Worm (Caenorhabditis elegans) whole organism, late embryonic: Measurements from ENCODE around the gene cyp-34A5.

ENCODE experiments used
- C38D4.7 ChIP-seq: fragments of 200-800 bp; sonication (Bioruptor generic); optimal IDR thresholded peaks from 2 replicates; lab custom pipeline; 2018; ENCODE audit warnings: mild to moderate bottlenecking, missing genetic modification characterization, moderate library complexity, missing compliant biosample characterization
- F13H6.1 ChIP-seq: sonication (generic microtip); optimal IDR thresholded peaks from 2 replicates; lab custom pipeline; 2016; ENCODE audit warnings: missing genetic modification characterization, missing compliant biosample characterization
- K02D7.2 ChIP-seq: sonication (generic microtip); optimal IDR thresholded peaks from 2 replicates; lab custom pipeline; 2017; ENCODE audit warnings: mild to moderate bottlenecking, missing genetic modification characterization, missing compliant biosample characterization
- T23F11.4 ChIP-seq: fragments of 200-800 bp; sonication (Bioruptor generic); optimal IDR thresholded peaks from 2 replicates; lab custom pipeline; 2018; ENCODE audit warnings: mild to moderate bottlenecking, missing genetic modification characterization, missing compliant biosample characterization
- Y22D7AL.16 ChIP-seq: sonication (generic microtip); optimal IDR thresholded peaks from 2 replicates; lab custom pipeline; 2016; ENCODE audit warnings: missing genetic modification characterization, missing compliant biosample characterization
- ceh-19 ChIP-seq: fragments of 200-800 bp; sonication (Bioruptor generic); optimal IDR thresholded peaks from 2 replicates; lab custom pipeline; 2018; ENCODE audit warnings: mild to moderate bottlenecking, missing genetic modification characterization, missing compliant biosample characterization
- ceh-31 ChIP-seq: sonication (generic microtip); optimal IDR thresholded peaks from 2 replicates; lab custom pipeline; 2016; ENCODE audit warnings: missing genetic modification characterization, missing compliant biosample characterization
- ceh-34 ChIP-seq: sonication (generic microtip); optimal IDR thresholded peaks from 2 replicates; lab custom pipeline; 2016; ENCODE audit warnings: mild to moderate bottlenecking, missing genetic modification characterization, missing compliant biosample characterization
- ceh-48 ChIP-seq: sonication (generic microtip); optimal IDR thresholded peaks from 2 replicates; lab custom pipeline; 2016; ENCODE audit warnings: missing genetic modification characterization, inconsistent platforms, missing compliant biosample characterization
- ceh-6 ChIP-seq: fragments of 200-800 bp; sonication (Bioruptor generic); optimal IDR thresholded peaks from 2 replicates; lab custom pipeline; 2018; ENCODE audit warnings: mild to moderate bottlenecking, missing genetic modification characterization, missing compliant biosample characterization
- ceh-9 ChIP-seq: sonication (generic microtip); optimal IDR thresholded peaks from 2 replicates; lab custom pipeline; 2016; ENCODE audit warnings: mild to moderate bottlenecking, missing genetic modification characterization, inconsistent platforms, missing compliant biosample characterization
- dmd-4 ChIP-seq: sonication (generic microtip); optimal IDR thresholded peaks from 2 replicates; lab custom pipeline; 2016; ENCODE audit warnings: borderline replicate concordance, missing genetic modification characterization, missing compliant biosample characterization
- dve-1 ChIP-seq: sonication (generic microtip); optimal IDR thresholded peaks from 2 replicates; lab custom pipeline; 2017; ENCODE audit warnings: antibody characterized with exemption, mild to moderate bottlenecking, missing genetic modification characterization, missing compliant biosample characterization
- elt-2 ChIP-seq: sonication (generic microtip); optimal IDR thresholded peaks from 2 replicates; lab custom pipeline; 2016; ENCODE audit warnings: missing genetic modification reagents, missing genetic modification characterization, missing compliant biosample characterization
- ets-4 ChIP-seq: sonication (generic microtip); optimal IDR thresholded peaks from 2 replicates; lab custom pipeline; 2016; ENCODE audit warnings: missing genetic modification characterization, missing compliant biosample characterization
- fkh-6 ChIP-seq: sonication (generic microtip); optimal IDR thresholded peaks from 2 replicates; lab custom pipeline; 2016; ENCODE audit warnings: missing genetic modification characterization, missing compliant biosample characterization
- hlh-15 ChIP-seq: sonication (generic microtip); optimal IDR thresholded peaks from 2 replicates; lab custom pipeline; 2016; ENCODE audit warnings: missing genetic modification characterization, missing compliant biosample characterization
- hlh-6 ChIP-seq: sonication (generic microtip); optimal IDR thresholded peaks from 2 replicates; lab custom pipeline; 2016; ENCODE audit warnings: missing genotype, missing genetic modification characterization, missing compliant biosample characterization
- hlh-8 ChIP-seq: sonication (generic microtip); optimal IDR thresholded peaks from 2 replicates; lab custom pipeline; 2016; ENCODE audit warnings: missing genotype, missing genetic modification characterization, missing compliant biosample characterization
- lim-6 ChIP-seq: sonication (generic microtip); optimal IDR thresholded peaks from 2 replicates; lab custom pipeline; 2016; ENCODE audit warnings: missing genetic modification characterization, missing compliant biosample characterization
- lin-11 ChIP-seq: fragments of 200-800 bp; sonication (Bioruptor generic); optimal IDR thresholded peaks from 2 replicates; lab custom pipeline; 2018; ENCODE audit warnings: mild to moderate bottlenecking, missing genetic modification characterization, missing compliant biosample characterization
- madf-2 ChIP-seq: sonication (generic microtip); optimal IDR thresholded peaks from 2 replicates; lab custom pipeline; 2017; ENCODE audit warnings: missing genetic modification characterization, missing compliant biosample characterization
- mec-3 ChIP-seq: sonication (generic microtip); optimal IDR thresholded peaks from 2 replicates; lab custom pipeline; 2016; ENCODE audit warnings: borderline replicate concordance, missing genetic modification characterization, missing compliant biosample characterization
- nfya-1 ChIP-seq: sonication (generic microtip); optimal IDR thresholded peaks from 2 replicates; lab custom pipeline; 2017; ENCODE audit warnings: missing genetic modification characterization, mild to moderate bottlenecking, missing compliant biosample characterization, antibody characterized with exemption, moderate library complexity
- nhr-11 ChIP-seq: fragments of 150-350 bp; optimal IDR thresholded peaks from 2 replicates; lab custom pipeline; 2014; ENCODE audit warnings: missing biosample characterization, missing genetic modification characterization
- nhr-232 ChIP-seq: sonication (generic microtip); optimal IDR thresholded peaks from 2 replicates; lab custom pipeline; 2016; ENCODE audit warnings: missing genetic modification characterization, missing compliant biosample characterization
- odd-2 ChIP-seq: sonication (generic microtip); optimal IDR thresholded peaks from 2 replicates; lab custom pipeline; 2017; ENCODE audit warnings: antibody characterized with exemption, mild to moderate bottlenecking, missing genetic modification characterization, missing compliant biosample characterization
- pag-3 ChIP-seq: sonication (generic microtip); optimal IDR thresholded peaks from 2 replicates; lab custom pipeline; 2016; ENCODE audit warnings: missing compliant biosample characterization, missing genetic modification characterization, borderline replicate concordance
- pax-1 ChIP-seq: fragments of 150-350 bp; optimal IDR thresholded peaks from 2 replicates; lab custom pipeline; 2014; ENCODE audit warnings: missing biosample characterization, missing genetic modification characterization
- pha-2 ChIP-seq: sonication (generic microtip); optimal IDR thresholded peaks from 2 replicates; lab custom pipeline; 2017; ENCODE audit warnings: mild to moderate bottlenecking, missing genetic modification characterization, missing compliant biosample characterization
- pha-4 ChIP-seq: fragments of 150-350 bp; optimal IDR thresholded peaks from 2 replicates; lab custom pipeline; 2018; ENCODE audit warnings: missing biosample characterization, missing genetic modification reagents, missing genetic modification characterization
- ref-2 ChIP-seq: sonication (generic microtip); optimal IDR thresholded peaks from 2 replicates; lab custom pipeline; 2016; ENCODE audit warnings: missing genetic modification characterization, missing compliant biosample characterization
- syd-9 ChIP-seq: sonication (generic microtip); optimal IDR thresholded peaks from 2 replicates; lab custom pipeline; 2016; ENCODE audit warnings: mild to moderate bottlenecking, missing genetic modification characterization, moderate library complexity, missing compliant biosample characterization
- tbx-2 ChIP-seq: sonication (generic microtip); optimal IDR thresholded peaks from 2 replicates; lab custom pipeline; 2016; ENCODE audit warnings: missing genetic modification characterization, missing compliant biosample characterization
- zip-5 ChIP-seq: sonication (generic microtip); optimal IDR thresholded peaks from 2 replicates; lab custom pipeline; 2016; ENCODE audit warnings: missing genetic modification characterization, missing compliant biosample characterization
- ztf-16 ChIP-seq: sonication (generic microtip); optimal IDR thresholded peaks from 2 replicates; lab custom pipeline; 2017; ENCODE audit warnings: missing genetic modification characterization, missing compliant biosample characterization

Gene cyp-34A5

DNA sequence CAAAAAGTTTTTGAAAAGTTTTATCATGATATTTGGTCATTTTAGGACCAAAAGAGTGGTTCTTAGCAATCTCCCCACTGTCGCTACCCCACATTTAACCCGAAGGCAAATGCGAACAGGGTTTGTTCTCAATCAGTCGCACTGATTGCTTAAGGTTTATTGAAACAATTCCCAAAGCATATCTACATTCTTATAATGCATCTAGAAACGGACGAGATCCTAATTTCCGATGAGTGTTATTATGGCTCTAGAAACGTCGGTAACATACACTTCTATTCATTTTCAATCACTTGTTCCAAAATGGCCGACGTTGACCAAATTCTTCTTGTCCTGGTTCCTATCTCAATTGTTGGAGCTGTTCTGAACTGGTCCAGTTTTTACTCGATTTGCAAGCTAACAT, 35.9 kb downstream of the cyp-34A5 start, which contains the start of gene srx-65:
Gene srx-65, plus strand, starts transcription at position 301 of the 400 bp plus-strand sequence.
- no peak for TF ChIP-seq nhr-232 (tag; lab: Kevin White, UChicago)
- no peak for TF ChIP-seq Y22D7AL.16 (tag; lab: Kevin White, UChicago)
- no peak for TF ChIP-seq tbx-2
- TF ChIP-seq, all 69 proteins: peak for 0

DNA sequence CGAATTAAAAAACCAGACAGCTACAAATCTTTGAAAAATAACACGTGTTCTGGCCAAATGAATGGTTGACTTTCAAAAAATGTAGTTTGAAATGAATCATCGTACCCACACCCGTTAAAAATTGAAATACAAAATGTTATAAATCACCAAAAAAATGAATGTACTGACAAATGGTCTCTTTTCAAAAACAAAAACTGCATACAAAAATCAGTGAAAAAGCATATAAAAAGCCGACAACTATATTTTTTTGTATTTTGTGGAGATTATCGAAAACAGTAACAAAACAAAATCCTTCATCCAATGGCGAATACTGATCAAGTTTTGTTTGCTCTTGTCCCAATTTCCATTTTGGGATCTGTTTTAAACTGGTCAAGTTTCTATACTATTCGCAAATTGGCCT, 38.2 kb downstream of the cyp-34A5 start, which contains the start of gene srx-66:
Gene srx-66, plus strand, starts transcription at position 301 of the 400 bp plus-strand sequence.
- TF ChIP-seq ceh-6 (GFP tag; lab: Kevin White, UChicago) (no peak), dve-1 (tag; lab: Kevin White, UChicago) (no peak), ceh-19 (no peak), nfya-1 (tag; lab: Kevin White, UChicago) (no peak), nhr-232 (tag; lab: Kevin White, UChicago) (no peak), pha-2 (tag; lab: Kevin White, UChicago) (no peak), fkh-6 (tag; lab: Kevin White, UChicago) (no peak), ceh-34 (no peak), lim-6 (tag; lab: Kevin White, UChicago) (no peak), C38D4.7 (GFP tag; lab: Kevin White, UChicago) (no peak), ceh-48 (tag; lab: Kevin White, UChicago) (no peak), hlh-15 (no peak), T23F11.4 (GFP tag; lab: Kevin White, UChicago) (no peak), madf-2 (no peak), elt-2 (no peak), pag-3 (no peak), mec-3 (tag; lab: Kevin White, UChicago) (no peak), syd-9 (tag; lab: Kevin White, UChicago) (no peak), zip-5 (tag; lab: Kevin White, UChicago) (no peak), hlh-8 (tag; lab: Kevin White, UChicago) (no peak)

DNA sequence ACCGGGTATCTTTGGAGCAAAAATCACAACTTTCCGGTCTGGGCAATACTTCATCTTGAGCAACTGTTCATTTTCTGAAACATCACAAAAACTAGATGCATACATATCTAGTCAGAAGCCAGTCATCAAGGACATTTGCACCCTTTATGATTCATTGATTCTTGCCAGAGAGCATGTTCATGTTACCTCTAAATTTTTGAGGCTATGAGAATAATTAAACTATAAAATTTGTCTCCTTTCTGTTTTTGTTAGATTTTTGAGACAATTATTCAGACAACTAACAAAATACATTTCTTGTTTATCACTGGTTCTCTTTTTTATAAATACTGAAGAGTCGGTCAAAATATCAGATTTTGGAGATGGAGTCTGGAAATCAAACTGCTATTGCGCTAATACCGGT, 41.0 kb downstream of the cyp-34A5 start, which contains the start of gene srx-67:
Gene srx-67, plus strand, starts transcription at position 301 of the 400 bp plus-strand sequence.
- TF ChIP-seq ztf-16 (tag; lab: Kevin White, UChicago) (no peak), nhr-11 (tag; lab: Kevin White, UChicago) (no peak), odd-2 (tag; lab: Kevin White, UChicago) (no peak), hlh-6 (no peak), ref-2 (tag; lab: Kevin White, UChicago) (no peak), ceh-9 (no peak), F13H6.1 (tag; lab: Kevin White, UChicago) (no peak), elt-2 (no peak), pax-1 (tag; lab: Kevin White, UChicago) (no peak), dmd-4 (tag; lab: Kevin White, UChicago) (no peak), ceh-31 (tag; lab: Kevin White, UChicago) (no peak), pag-3 (no peak), lin-11 (tag; lab: Kevin White, UChicago) (no peak), C38D4.7 (GFP tag; lab: Kevin White, UChicago) (no peak), pha-4 (no peak), K02D7.2 (no peak), hlh-8 (tag; lab: Kevin White, UChicago) (no peak), ets-4 (tag; lab: Kevin White, UChicago) (no peak), nfya-1 (tag; lab: Kevin White, UChicago) (no peak), nhr-232 (tag; lab: Kevin White, UChicago) (no peak)

- TF ChIP-seq nfya-1 (tag; lab: Kevin White, UChicago), result no peak
Observed at ce11 chrV:3913131-3913530, 44.4 kb downstream of the cyp-34A5 start.
